Fruit fly (Drosophila melanogaster) whole organism, embryonic: ENCODE results near the gene gry.

ENCODE experiments used
- Atf6 ChIP-seq: fragments of 200-800 bp; sonication (Bioruptor generic); IDR thresholded peaks from 2 replicates; pipeline ENCODE4 v1.3.6; 2022; ENCODE audit warnings: missing biosample characterization, missing genetic modification characterization
- BtbVII ChIP-seq: fragments of 200-800 bp; sonication (Bioruptor generic); optimal IDR thresholded peaks from 3 replicates; lab custom pipeline; 2017; ENCODE audit warnings: missing biosample characterization, mild to moderate bottlenecking, missing genetic modification characterization
- CG10321 ChIP-seq: fragments of 200-800 bp; sonication (Bioruptor generic); IDR thresholded peaks from 2 replicates; pipeline ENCODE4 v1.3.6; 2022; ENCODE audit warnings: missing biosample characterization, missing genetic modification characterization
- CG10366 ChIP-seq: fragments of 200-800 bp; sonication (Bioruptor generic); IDR thresholded peaks from 2 replicates; pipeline ENCODE4 v1.3.6; 2022; ENCODE audit warnings: missing biosample characterization, missing genetic modification characterization
- CG12299 ChIP-seq: fragments of 200-800 bp; sonication (Bioruptor generic); optimal IDR thresholded peaks from 2 replicates; lab custom pipeline; 2018; ENCODE audit warnings: missing biosample characterization, mild to moderate bottlenecking, missing genetic modification characterization
- CG12391 ChIP-seq: fragments of 200-800 bp; sonication (Bioruptor generic); optimal IDR thresholded peaks from 3 replicates; lab custom pipeline; 2018; ENCODE audit warnings: missing biosample characterization, mild to moderate bottlenecking, missing genetic modification characterization, moderate library complexity
- CG14050 ChIP-seq: fragments of 200-800 bp; sonication (Bioruptor generic); IDR thresholded peaks from 3 replicates; pipeline ENCODE4 v1.3.6; 2022; ENCODE audit warnings: missing biosample characterization, missing genetic modification characterization
- CG14441 ChIP-seq: fragments of 200-800 bp; sonication (Bioruptor generic); IDR thresholded peaks from 2 replicates; pipeline ENCODE4 v1.3.6; 2022; ENCODE audit warnings: missing biosample characterization, missing genetic modification characterization
- CG14860 ChIP-seq: fragments of 200-800 bp; sonication (Bioruptor generic); IDR thresholded peaks from 3 replicates; pipeline ENCODE4 v1.3.6; 2022; ENCODE audit warnings: missing biosample characterization, missing genetic modification characterization; ENCODE audit not compliant: partially characterized antibody
- CG17612 ChIP-seq: fragments of 200-800 bp; sonication (Bioruptor generic); IDR thresholded peaks from 2 replicates; pipeline ENCODE4 v1.3.6; 2022; ENCODE audit warnings: missing biosample characterization, missing genetic modification characterization
- CG17802 ChIP-seq: fragments of 200-800 bp; sonication (Bioruptor generic); optimal IDR thresholded peaks from 2 replicates; lab custom pipeline; 2018; ENCODE audit warnings: missing biosample characterization, mild to moderate bottlenecking, missing genetic modification characterization, moderate library complexity
- CG2116 ChIP-seq: fragments of 200-800 bp; sonication (Bioruptor generic); optimal IDR thresholded peaks from 3 replicates; lab custom pipeline; 2018; ENCODE audit warnings: missing biosample characterization, mild to moderate bottlenecking, missing genetic modification characterization
- CG3065 ChIP-seq: fragments of 200-800 bp; sonication (Bioruptor generic); optimal IDR thresholded peaks from 2 replicates; lab custom pipeline; 2016; ENCODE audit warnings: missing biosample characterization, missing genetic modification characterization
- CG32532 ChIP-seq: fragments of 200-800 bp; sonication (Bioruptor generic); IDR thresholded peaks from 2 replicates; pipeline ENCODE4 v1.3.6; 2022; ENCODE audit warnings: missing biosample characterization, missing genetic modification characterization
- CG4854 ChIP-seq: fragments of 200-800 bp; sonication (Bioruptor generic); optimal IDR thresholded peaks from 2 replicates; lab custom pipeline; 2016; ENCODE audit warnings: missing biosample characterization, missing genetic modification characterization, inconsistent platforms
- CG6175 ChIP-seq: fragments of 200-800 bp; sonication (Bioruptor generic); IDR thresholded peaks from 3 replicates; pipeline ENCODE4 v1.3.6; 2022; ENCODE audit warnings: missing biosample characterization, missing genetic modification characterization
- CG7786 ChIP-seq: fragments of 200-800 bp; sonication (Bioruptor generic); optimal IDR thresholded peaks from 2 replicates; lab custom pipeline; 2016; ENCODE audit warnings: missing biosample characterization, missing genetic modification characterization
- CG7928 ChIP-seq: fragments of 200-800 bp; sonication (Bioruptor generic); optimal IDR thresholded peaks from 2 replicates; lab custom pipeline; 2017; ENCODE audit warnings: missing biosample characterization, mild to moderate bottlenecking, missing genetic modification characterization
- CG9797 ChIP-seq: fragments of 200-800 bp; sonication (Bioruptor generic); optimal IDR thresholded peaks from 3 replicates; lab custom pipeline; 2018; ENCODE audit warnings: missing biosample characterization, mild to moderate bottlenecking, missing genetic modification characterization
- CG9817 ChIP-seq: fragments of 200-800 bp; sonication (Bioruptor generic); optimal IDR thresholded peaks from 2 replicates; lab custom pipeline; 2018; ENCODE audit warnings: missing biosample characterization, mild to moderate bottlenecking, missing genetic modification characterization, moderate library complexity
- CrebB ChIP-seq: fragments of 200-800 bp; sonication (Bioruptor generic); optimal IDR thresholded peaks from 3 replicates; lab custom pipeline; 2018; ENCODE audit warnings: missing biosample characterization, mild to moderate bottlenecking, missing genetic modification characterization
- HmgD ChIP-seq: fragments of 200-800 bp; sonication (Bioruptor generic); optimal IDR thresholded peaks from 3 replicates; lab custom pipeline; 2016; ENCODE audit warnings: missing biosample characterization, missing genetic modification characterization
- Hr51 ChIP-seq, 2 experiments: fragments of 200-800 bp; sonication (Bioruptor generic); optimal IDR thresholded peaks; 2 replicates in 1 of 2; 3 replicates in 1 of 2; lab custom pipeline; 2016 to 2018; ENCODE audit warnings: missing biosample characterization in 2 of 2, missing genetic modification characterization in 2 of 2, mild to moderate bottlenecking in 1 of 2, moderate library complexity in 1 of 2
- Jarid2 ChIP-seq: fragments of 200-800 bp; sonication (Bioruptor generic); optimal IDR thresholded peaks from 3 replicates; lab custom pipeline; 2017; ENCODE audit warnings: mild to moderate bottlenecking, missing biosample characterization, missing genetic modification reagents, missing genetic modification characterization
- MTF-1 ChIP-seq: fragments of 200-800 bp; sonication (Bioruptor generic); optimal IDR thresholded peaks from 2 replicates; lab custom pipeline; 2018; ENCODE audit warnings: missing biosample characterization, mild to moderate bottlenecking, missing genetic modification characterization, borderline replicate concordance
- Mes4 ChIP-seq: fragments of 200-800 bp; sonication (Bioruptor generic); optimal IDR thresholded peaks from 2 replicates; lab custom pipeline; 2016; ENCODE audit warnings: missing biosample characterization, missing genetic modification characterization
- NK7.1 ChIP-seq: fragments of 200-800 bp; sonication (Bioruptor generic); optimal IDR thresholded peaks from 3 replicates; lab custom pipeline; 2016; ENCODE audit warnings: missing biosample characterization, missing genetic modification characterization
- Opbp ChIP-seq: fragments of 200-800 bp; sonication (Bioruptor generic); IDR thresholded peaks from 3 replicates; pipeline ENCODE4 v1.3.6; 2022; ENCODE audit warnings: missing biosample characterization, missing genetic modification characterization; ENCODE audit not compliant: partially characterized antibody
- Six4 ChIP-seq: fragments of 200-800 bp; sonication (Bioruptor generic); optimal IDR thresholded peaks from 2 replicates; lab custom pipeline; 2016; ENCODE audit warnings: missing biosample characterization, missing genetic modification characterization
- Sry-β ChIP-seq: fragments of 200-800 bp; sonication (Bioruptor generic); optimal IDR thresholded peaks from 2 replicates; lab custom pipeline; 2018; ENCODE audit warnings: missing biosample characterization, mild to moderate bottlenecking, missing genetic modification characterization, moderate library complexity
- Sry-δ ChIP-seq: fragments of 200-800 bp; sonication (Bioruptor generic); optimal IDR thresholded peaks from 2 replicates; lab custom pipeline; 2016; ENCODE audit warnings: missing biosample characterization, missing genetic modification characterization
- Stat92E ChIP-seq, 3 experiments: fragments of >200 bp in 2 of 3; fragments of 200-800 bp in 1 of 3; sonication (Bioruptor generic) in 1 of 3; optimal IDR thresholded peaks; 2 replicates each; lab custom pipeline; 2017 to 2019; ENCODE audit warnings: missing biosample characterization in 3 of 3, missing genetic modification characterization in 3 of 3, mild to moderate bottlenecking in 1 of 3, moderate library complexity in 1 of 3
- Taf1 ChIP-seq: fragments of 200-800 bp; sonication (Bioruptor generic); IDR thresholded peaks from 2 replicates; pipeline ENCODE4 v1.3.6; 2022; ENCODE audit warnings: missing biosample characterization, missing genetic modification characterization
- YL-1 ChIP-seq: fragments of 200-800 bp; sonication (Bioruptor generic); optimal IDR thresholded peaks from 3 replicates; lab custom pipeline; 2017; ENCODE audit warnings: missing biosample characterization, mild to moderate bottlenecking, missing genetic modification characterization
- btn ChIP-seq: fragments of 200-800 bp; sonication (Bioruptor generic); optimal IDR thresholded peaks from 2 replicates; lab custom pipeline; 2016; ENCODE audit warnings: missing biosample characterization, missing genetic modification characterization
- chinmo ChIP-seq: fragments of 200-800 bp; sonication (Bioruptor generic); IDR thresholded peaks from 4 replicates; pipeline ENCODE4 v1.3.6; 2022; ENCODE audit warnings: missing biosample characterization, missing genetic modification characterization; ENCODE audit not compliant: partially characterized antibody
- emc ChIP-seq: fragments of 200-800 bp; sonication (Bioruptor generic); optimal IDR thresholded peaks from 2 replicates; lab custom pipeline; 2016; ENCODE audit warnings: missing biosample characterization, missing genetic modification characterization
- ftz-f1 ChIP-seq: fragments of 200-800 bp; sonication (Bioruptor generic); optimal IDR thresholded peaks from 2 replicates; lab custom pipeline; 2016; ENCODE audit warnings: missing biosample characterization, missing genetic modification characterization
- hbn ChIP-seq: fragments of 200-800 bp; sonication (Bioruptor generic); IDR thresholded peaks from 2 replicates; pipeline ENCODE4 v1.3.6; 2022; ENCODE audit warnings: missing biosample characterization, missing genetic modification characterization; ENCODE audit not compliant: partially characterized antibody
- her ChIP-seq: fragments of 200-800 bp; sonication (Bioruptor generic); optimal IDR thresholded peaks from 2 replicates; lab custom pipeline; 2016; ENCODE audit warnings: missing biosample characterization, missing genetic modification characterization
- nau ChIP-seq: fragments of 200-800 bp; sonication (Bioruptor generic); optimal IDR thresholded peaks from 3 replicates; lab custom pipeline; 2017; ENCODE audit warnings: missing biosample characterization, mild to moderate bottlenecking, missing genetic modification characterization, missing genetic modification reagents
- nom ChIP-seq: fragments of 200-800 bp; sonication (Bioruptor generic); optimal IDR thresholded peaks from 2 replicates; lab custom pipeline; 2017; ENCODE audit warnings: missing biosample characterization, missing genetic modification characterization, mild to moderate bottlenecking, moderate library complexity, missing genetic modification reagents
- org-1 ChIP-seq: fragments of 200-800 bp; sonication (Bioruptor generic); optimal IDR thresholded peaks from 2 replicates; lab custom pipeline; 2017; ENCODE audit warnings: missing biosample characterization, missing genetic modification characterization
- peb ChIP-seq: fragments of 200-800 bp; sonication (Bioruptor generic); IDR thresholded peaks from 2 replicates; pipeline ENCODE4 v1.3.6; 2022; ENCODE audit warnings: missing biosample characterization, missing genetic modification characterization
- phol ChIP-seq: fragments of 200-800 bp; sonication (Bioruptor generic); optimal IDR thresholded peaks from 3 replicates; lab custom pipeline; 2018; ENCODE audit warnings: missing biosample characterization, mild to moderate bottlenecking, missing genetic modification characterization, moderate library complexity
- rib ChIP-seq: fragments of 200-800 bp; sonication (Bioruptor generic); IDR thresholded peaks from 2 replicates; pipeline ENCODE4 v1.3.6; 2022; ENCODE audit warnings: missing biosample characterization, missing genetic modification characterization
- tap ChIP-seq: fragments of 200-800 bp; optimal IDR thresholded peaks from 3 replicates; lab custom pipeline; 2019; ENCODE audit warnings: missing biosample characterization, mild to moderate bottlenecking, missing genetic modification characterization, moderate library complexity
- tll ChIP-seq, 2 experiments: fragments of 200-800 bp in 1 of 2; fragments of >200 bp in 1 of 2; sonication (Bioruptor generic) in 1 of 2; optimal IDR thresholded peaks; 2 replicates each; lab custom pipeline; 2017 to 2019; ENCODE audit warnings: missing biosample characterization in 2 of 2, missing genetic modification characterization in 2 of 2, mild to moderate bottlenecking in 1 of 2, moderate library complexity in 1 of 2
- wek ChIP-seq: fragments of 200-800 bp; sonication (Bioruptor generic); optimal IDR thresholded peaks from 3 replicates; lab custom pipeline; 2018; ENCODE audit warnings: missing biosample characterization, mild to moderate bottlenecking, missing genetic modification characterization, moderate library complexity
- wor ChIP-seq: fragments of 200-800 bp; sonication (Bioruptor generic); IDR thresholded peaks from 2 replicates; pipeline ENCODE4 v1.3.6; 2022; ENCODE audit warnings: missing biosample characterization, missing genetic modification characterization

The gry gene

dm6 chr3L:3179474-3179873 is 19.4 kb upstream of the gry start (continued):
- TF ChIP-seq peb, result peak; percentile 70
- TF ChIP-seq CG7928 (GFP tag; lab: Kevin White, UChicago), result peak; percentile 51
- TF ChIP-seq tap (tag; lab: Kevin White, UChicago), result peak; percentile 88
- TF ChIP-seq wor, result peak; percentile 58
- TF ChIP-seq nom, result peak; percentile 86
- peak; percentile 82 for TF ChIP-seq Taf1 (GFP tag; lab: Robert Waterston, UW)
- TF ChIP-seq nau, result no peak
- TF ChIP-seq CG32532 (GFP tag; lab: Robert Waterston, UW), result peak; percentile 89
- TF ChIP-seq CG12299 (tag; lab: Kevin White, UChicago), result peak; percentile 66
- TF ChIP-seq CG14050 (GFP tag; lab: Robert Waterston, UW), result peak; percentile 68
- TF ChIP-seq HmgD (GFP tag; lab: Kevin White, UChicago), result no peak
- TF ChIP-seq CG6175, result peak; percentile 78
- TF ChIP-seq CG7786, result peak; percentile 60
- peak; percentile 87 for TF ChIP-seq phol (tag; lab: Kevin White, UChicago)
- TF ChIP-seq her, result peak; percentile 76
- TF ChIP-seq rib (GFP tag; lab: Robert Waterston, UW), result 0 out of 2 replicates have a peak, but pooled peaks have one; percentile 40
- peak; percentile 75 for TF ChIP-seq MTF-1
- TF ChIP-seq CG10366 (GFP tag; lab: Robert Waterston, UW), result peak; percentile 77
- TF ChIP-seq BtbVII (GFP tag; lab: Kevin White, UChicago), result peak; percentile 92
- TF ChIP-seq CG17612, result peak; percentile 67; the same call in 1 of the 2 replicates
- TF ChIP-seq Stat92E (GFP tag; optimal IDR thresholded peaks at IDR 0.05; lab: Kevin White, UChicago), result peak in 1 of 3 experiments; percentile 64
- peak; percentile 67 to 87 for TF ChIP-seq Hr51 (GFP tag; optimal IDR thresholded peaks at IDR 0.05; lab: Kevin White, UChicago)
- TF ChIP-seq CrebB (tag; lab: Kevin White, UChicago), result peak; percentile 70
- peak; percentile 83 for TF ChIP-seq org-1
- no peak for TF ChIP-seq CG10321 (GFP tag; lab: Robert Waterston, UW)
- TF ChIP-seq Jarid2, result peak; percentile 56
- TF ChIP-seq CG3065 (GFP tag; lab: Kevin White, UChicago), result peak; percentile 68
- peak; percentile 93 for TF ChIP-seq ftz-f1 (GFP tag; lab: Kevin White, UChicago)
- peak; percentile 60 for TF ChIP-seq Mes4 (GFP tag; lab: Kevin White, UChicago)
- TF ChIP-seq Six4, result peak; percentile 82
- peak; percentile 66 for TF ChIP-seq btn (GFP tag; lab: Kevin White, UChicago)
- peak; percentile 48 for TF ChIP-seq CG2116
- TF ChIP-seq CG17802, result peak; percentile 68
- TF ChIP-seq Sry-δ (GFP tag; lab: Kevin White, UChicago), result no peak
- TF ChIP-seq NK7.1, result peak; percentile 78
- peak; percentile 87 for TF ChIP-seq CG12391 (tag; lab: Kevin White, UChicago)
- no peak for TF ChIP-seq tll (GFP tag; optimal IDR thresholded peaks at IDR 0.05; lab: Kevin White, UChicago)
- no peak for TF ChIP-seq Sry-β (GFP tag; lab: Kevin White, UChicago)
- peak; percentile 42 for TF ChIP-seq YL-1 (GFP tag; lab: Kevin White, UChicago)
- peak; percentile 48 for TF ChIP-seq wek (GFP tag; lab: Kevin White, UChicago)
- peak; percentile 93 for TF ChIP-seq CG14441 (GFP tag; lab: Robert Waterston, UW)
- TF ChIP-seq emc (GFP tag; lab: Kevin White, UChicago), result no peak
- no peak for TF ChIP-seq CG9797 (GFP tag; lab: Kevin White, UChicago)
- TF ChIP-seq hbn (GFP tag; lab: Robert Waterston, UW), result no peak
- TF ChIP-seq CG14860 (GFP tag; lab: Robert Waterston, UW), result no peak
- TF ChIP-seq Opbp, result no peak
- TF ChIP-seq Atf6, result peak; percentile 90
- peak; percentile 85 for TF ChIP-seq CG4854 (GFP tag; lab: Kevin White, UChicago)
- peak; percentile 76 for TF ChIP-seq CG9817
- TF ChIP-seq chinmo (GFP tag; lab: Robert Waterston, UW), result no peak
